Worm (Caenorhabditis elegans) whole organism, midembryonic: ENCODE measurements around the gene mif-4.

Experiments used
- T22C8.4 ChIP-seq: fragments of 200-800 bp; sonication (Bioruptor generic); IDR thresholded peaks from 2 replicates; pipeline ENCODE4 v1.3.6; 2022; ENCODE audit warnings: missing genetic modification characterization, missing compliant biosample characterization
- cog-1 ChIP-seq: sonication (generic microtip); optimal IDR thresholded peaks from 2 replicates; lab custom pipeline; 2016; ENCODE audit warnings: missing genetic modification characterization, missing compliant biosample characterization
- flt-1 ChIP-seq: fragments of 200-800 bp; sonication (Bioruptor generic); IDR thresholded peaks from 2 replicates; pipeline ENCODE4 v1.3.6; 2022; ENCODE audit warnings: missing genetic modification characterization, missing compliant biosample characterization
- klf-2 ChIP-seq: fragments of 200-800 bp; sonication (Bioruptor generic); conservative IDR thresholded peaks from 2 replicates; pipeline ENCODE4 v1.3.6; 2022; ENCODE audit warnings: missing genetic modification reagents, missing genetic modification characterization, missing compliant biosample characterization
- med-1 ChIP-seq: sonication (generic microtip); optimal IDR thresholded peaks from 2 replicates; lab custom pipeline; 2017; ENCODE audit warnings: missing genetic modification characterization, mild to moderate bottlenecking, missing compliant biosample characterization, antibody characterized with exemption, missing genetic modification reagents; ENCODE audit not compliant: insufficient read depth
- ref-1 ChIP-seq: fragments of 200-800 bp; sonication (Bioruptor generic); conservative IDR thresholded peaks from 2 replicates; pipeline ENCODE4 v1.3.6; 2022; ENCODE audit warnings: missing genetic modification reagents, missing genetic modification characterization, missing compliant biosample characterization
- tab-1 ChIP-seq: fragments of 200-800 bp; sonication (Bioruptor generic); IDR thresholded peaks from 2 replicates; pipeline ENCODE4 v1.3.6; 2022; ENCODE audit warnings: missing genetic modification characterization, missing compliant biosample characterization
- ztf-23 ChIP-seq: fragments of 200-800 bp; sonication (Bioruptor generic); IDR thresholded peaks from 2 replicates; pipeline ENCODE4 v1.3.6; 2022; ENCODE audit warnings: missing genetic modification reagents, missing genetic modification characterization, missing compliant biosample characterization
- ztf-29 ChIP-seq: fragments of 200-800 bp; sonication (Bioruptor generic); IDR thresholded peaks from 2 replicates; pipeline ENCODE4 v1.3.6; 2022; ENCODE audit warnings: missing genetic modification reagents, missing genetic modification characterization, missing compliant biosample characterization

Gene mif-4

DNA sequence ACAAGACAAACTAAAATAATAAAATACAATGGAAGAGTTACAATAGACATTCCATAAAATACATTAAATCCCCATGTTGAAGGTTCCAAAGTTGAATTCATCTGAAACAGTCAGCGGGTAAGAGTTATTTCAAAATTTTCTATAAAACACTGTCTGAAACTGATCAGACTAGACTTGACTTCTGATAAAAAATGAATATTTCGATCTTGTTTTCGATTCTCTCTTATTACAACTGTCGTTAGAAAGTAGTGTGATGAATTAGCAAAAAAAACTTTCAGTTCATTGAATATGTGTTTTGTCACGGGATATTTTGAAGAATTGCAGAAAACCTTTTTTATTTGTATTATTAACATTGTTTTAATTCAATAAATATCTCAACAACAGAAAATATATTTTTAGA, 34.0 kb downstream of the mif-4 start, which contains the start of gene srv-26:
Gene srv-26, minus strand, starts transcription at position 101 of the 400 bp plus-strand sequence.
- TF ChIP-seq ref-1 (GFP tag; lab: Robert Waterston, UW) (no peak), klf-2 (GFP tag; lab: Robert Waterston, UW) (no peak), ztf-23 (no peak), T22C8.4 (GFP tag; lab: Robert Waterston, UW) (no peak), flt-1 (GFP tag; lab: Robert Waterston, UW) (no peak), med-1 (no peak), tab-1 (GFP tag; lab: Robert Waterston, UW) (no peak), cog-1 (no peak), ztf-29 (GFP tag; lab: Robert Waterston, UW) (no peak)

ce11 chrIV:6299523-6299922, 36.3 kb downstream of the mif-4 start:
- no peak for TF ChIP-seq med-1
- no peak for TF ChIP-seq T22C8.4 (GFP tag; lab: Robert Waterston, UW)
- TF ChIP-seq ztf-29 (GFP tag; lab: Robert Waterston, UW): no peak
- no peak for TF ChIP-seq tab-1 (GFP tag; lab: Robert Waterston, UW)
- TF ChIP-seq klf-2 (GFP tag; lab: Robert Waterston, UW): no peak
- no peak for TF ChIP-seq ztf-23
- no peak for TF ChIP-seq cog-1
- no peak for TF ChIP-seq flt-1 (GFP tag; lab: Robert Waterston, UW)
- TF ChIP-seq ref-1 (GFP tag; lab: Robert Waterston, UW): no peak

DNA sequence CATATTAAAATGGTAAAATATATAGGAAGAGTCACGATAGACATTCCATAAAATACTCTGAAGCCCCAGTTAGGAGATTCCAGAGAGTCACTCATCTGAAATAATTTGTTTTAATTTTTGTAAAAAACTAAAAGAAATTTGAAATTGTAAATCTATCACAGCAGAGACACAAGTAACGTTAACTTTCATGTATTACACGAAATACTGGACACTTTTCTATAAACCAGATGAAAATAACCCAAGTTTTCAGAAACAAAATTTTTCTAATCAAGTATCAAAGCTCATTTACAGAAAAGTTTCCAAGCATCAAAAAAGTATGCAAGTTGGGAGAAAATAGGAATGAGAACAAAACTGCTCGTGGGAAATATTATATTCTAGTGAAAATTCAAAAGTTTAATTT, 37.5 kb downstream of the mif-4 start, which contains the start of gene srv-27:
Gene srv-27, minus strand, starts transcription at position 101 of the 400 bp plus-strand sequence.
- TF ChIP-seq flt-1 (GFP tag; lab: Robert Waterston, UW): no peak
- no peak for TF ChIP-seq cog-1
- no peak for TF ChIP-seq ztf-23
- no peak for TF ChIP-seq klf-2 (GFP tag; lab: Robert Waterston, UW)
- no peak for TF ChIP-seq T22C8.4 (GFP tag; lab: Robert Waterston, UW)
- no peak for TF ChIP-seq tab-1 (GFP tag; lab: Robert Waterston, UW)
- TF ChIP-seq med-1: no peak
- no peak for TF ChIP-seq ref-1 (GFP tag; lab: Robert Waterston, UW)
- no peak for TF ChIP-seq ztf-29 (GFP tag; lab: Robert Waterston, UW)

- TF ChIP-seq flt-1 (GFP tag; lab: Robert Waterston, UW): peak; percentile 75; the same call in 1 of the 2 replicates
- no peak for TF ChIP-seq cog-1
Observed at ce11 chrIV:6294081-6294480, 41.7 kb downstream of the mif-4 start, which contains the start of gene hil-2. Gene hil-2, plus strand, starts transcription at chrIV:6294240.

DNA sequence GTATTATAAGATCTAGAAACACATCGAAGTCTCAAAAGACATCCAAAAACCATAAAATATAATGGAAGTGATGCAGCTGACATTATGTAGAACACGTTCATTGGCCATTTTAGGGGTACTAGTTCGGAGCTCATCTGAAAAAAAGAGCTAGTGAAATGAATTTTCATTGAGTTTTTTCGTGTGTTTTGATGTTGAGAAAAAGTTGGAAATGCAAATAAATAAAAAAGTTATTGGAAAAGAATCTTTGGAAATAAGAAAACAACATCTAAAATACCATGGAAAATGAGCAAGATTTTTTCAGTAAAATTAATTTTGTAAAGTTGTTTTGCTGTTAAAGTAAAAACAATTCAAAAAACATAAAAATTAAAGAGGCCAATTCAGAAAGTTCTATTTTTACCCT, 45.1 kb downstream of the mif-4 start, which contains the start of gene srv-24:
Gene srv-24, minus strand, starts transcription at position 101 of the 400 bp plus-strand sequence.
- TF ChIP-seq ztf-23: no peak
- no peak for TF ChIP-seq ref-1 (GFP tag; lab: Robert Waterston, UW)
- TF ChIP-seq klf-2 (GFP tag; lab: Robert Waterston, UW): no peak
- TF ChIP-seq T22C8.4 (GFP tag; lab: Robert Waterston, UW): no peak
- no peak for TF ChIP-seq flt-1 (GFP tag; lab: Robert Waterston, UW)
- TF ChIP-seq tab-1 (GFP tag; lab: Robert Waterston, UW): no peak
- TF ChIP-seq cog-1: no peak
- no peak for TF ChIP-seq ztf-29 (GFP tag; lab: Robert Waterston, UW)
- TF ChIP-seq med-1: no peak
